Worm (Caenorhabditis elegans) whole organism, L2 larva: ENCODE data around the gene Y43F8C.3.

Experiments
- blmp-1 ChIP-seq: sonication (generic microtip); optimal IDR thresholded peaks from 2 replicates; lab custom pipeline; 2017; ENCODE audit warnings: missing genetic modification characterization, mild to moderate bottlenecking, missing compliant biosample characterization, antibody characterized with exemption, moderate library complexity; ENCODE audit not compliant: insufficient read depth
- egl-27 ChIP-seq: sonication (generic microtip); optimal IDR thresholded peaks from 3 replicates; lab custom pipeline; 2017; ENCODE audit warnings: missing biosample characterization, missing genetic modification reagents, missing genetic modification characterization
- fos-1 ChIP-seq: fragments of 150-350 bp; optimal IDR thresholded peaks from 2 replicates; lab custom pipeline; 2014; ENCODE audit warnings: missing biosample characterization, missing genetic modification characterization
- lsy-2 ChIP-seq, 2 experiments: fragments of 150-350 bp in 1 of 2; sonication (generic microtip) in 1 of 2; optimal IDR thresholded peaks; 2 replicates each; lab custom pipeline; 2014 to 2017; ENCODE audit warnings: missing biosample characterization in 2 of 2, missing genetic modification characterization in 2 of 2
- nhr-237 ChIP-seq: fragments of 150-350 bp; optimal IDR thresholded peaks from 2 replicates; lab custom pipeline; 2014; ENCODE audit warnings: missing biosample characterization, missing genetic modification characterization
- sma-9 ChIP-seq, 2 experiments: fragments of 150-350 bp in 1 of 2; sonication (generic microtip) in 1 of 2; optimal IDR thresholded peaks; 2 replicates each; lab custom pipeline; 2014 to 2016; ENCODE audit warnings: missing genetic modification characterization in 2 of 2, mild to moderate bottlenecking in 1 of 2, missing biosample characterization in 1 of 2, missing compliant biosample characterization in 1 of 2, missing genetic modification reagents in 1 of 2, moderate library complexity in 1 of 2
- snpc-4 ChIP-seq: fragments of 150-350 bp; optimal IDR thresholded peaks from 2 replicates; lab custom pipeline; 2014; ENCODE audit warnings: missing biosample characterization, missing genetic modification characterization
- unc-39 ChIP-seq: fragments of 150-350 bp; optimal IDR thresholded peaks from 2 replicates; lab custom pipeline; 2014; ENCODE audit warnings: missing biosample characterization, missing genetic modification characterization

ce11 chrV:19609194-19609593, 13.2 kb downstream of the Y43F8C.3 start, which contains the start of gene grsp-1:
- TF ChIP-seq egl-27 (tag; lab: Kevin White, UChicago) = no peak
- TF ChIP-seq snpc-4 (tag; lab: Kevin White, UChicago) = no peak
- no peak for TF ChIP-seq fos-1 (tag; lab: Kevin White, UChicago)
- no peak for TF ChIP-seq sma-9 (GFP tag; optimal IDR thresholded peaks at IDR 0.05; lab: Kevin White, UChicago)
- TF ChIP-seq sma-9 (tag; optimal IDR thresholded peaks at IDR 0.05; lab: Kevin White, UChicago) = no peak
- no peak for TF ChIP-seq lsy-2 (tag; optimal IDR thresholded peaks at IDR 0.05; lab: Kevin White, UChicago)
- TF ChIP-seq blmp-1 = no peak
- no peak for TF ChIP-seq nhr-237 (tag; lab: Kevin White, UChicago)
- TF ChIP-seq unc-39 (tag; lab: Kevin White, UChicago) = no peak
